Fruit fly (Drosophila melanogaster): Measurements from ENCODE around the gene CG1309.
A peak's percentile ranks its signal among the peaks of the same experiment; 100 is the strongest.

CG1309 gene

DNA sequence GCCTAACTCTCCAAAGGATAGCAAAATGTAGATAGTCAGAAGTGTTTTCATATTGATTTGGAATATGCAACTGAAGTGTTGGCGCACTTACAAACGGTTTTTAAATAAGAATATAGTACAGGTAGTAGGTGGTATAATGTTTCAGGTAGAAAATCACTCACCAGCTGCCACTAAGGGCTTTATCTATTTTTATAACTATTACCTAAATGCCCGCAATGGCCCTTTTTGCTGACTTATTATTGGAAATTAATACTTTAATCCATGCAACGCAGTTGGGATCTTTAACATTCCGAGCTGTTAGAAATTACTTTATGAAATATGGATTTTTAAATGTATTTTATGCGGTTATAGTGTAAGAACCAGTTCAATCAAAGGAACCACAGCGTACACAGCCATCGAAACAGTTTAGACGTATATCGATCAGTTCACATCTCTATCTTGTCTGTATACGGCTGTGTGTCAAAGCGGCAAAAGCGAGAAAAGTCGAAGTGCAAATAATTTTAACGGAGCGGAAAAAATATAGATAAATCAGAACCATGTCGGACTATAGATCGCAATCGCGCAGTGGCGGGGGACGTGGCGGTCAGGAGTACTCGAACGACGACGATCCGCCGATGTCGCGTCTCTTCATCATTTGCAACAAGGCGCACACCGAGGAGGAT is 24.3 kb downstream of the CG1309 start, which contains the start of the genes srw and CG1316:
Gene srw (minus strand): TSS at position 51 of the 662 bp plus-strand sequence.
Gene CG1316 (plus strand): TSS at position 424 of the 662 bp plus-strand sequence.
- TF ChIP-seq CG12768 (GFP tag; optimal IDR thresholded peaks at IDR 0.05) (peak; percentile 32), kay (GFP tag; ENCODE audit: borderline replicate concordance) (no peak), ovo (GFP tag; optimal IDR thresholded peaks at IDR 0.05) (no peak), Mnt (GFP tag; optimal IDR thresholded peaks at IDR 0.05) (peak; percentile 41), bab1 (GFP tag; optimal IDR thresholded peaks at IDR 0.05) (peak; percentile 53)

DNA sequence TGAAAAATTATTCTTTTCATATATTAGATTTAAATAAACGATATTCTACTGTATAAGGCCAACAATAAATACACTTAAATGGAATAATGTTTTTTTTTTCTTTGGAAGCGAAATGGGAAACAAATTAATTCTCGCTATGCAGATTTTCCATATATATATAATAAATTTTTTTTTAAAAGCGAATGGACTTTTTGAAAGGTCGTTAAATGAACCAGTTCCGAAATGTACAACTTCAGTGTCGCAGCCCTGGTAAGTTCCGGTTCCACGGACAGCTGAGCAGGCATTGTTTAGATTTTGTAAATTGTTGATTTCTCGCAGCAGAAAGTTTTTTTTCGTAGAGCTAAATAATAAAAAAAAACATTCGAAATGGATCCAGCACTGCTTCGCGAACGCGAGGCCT is 27.6 kb downstream of the CG1309 start, which contains the start of gene TfIIEbeta:
Gene TfIIEbeta (plus strand): TSS at position 255 of the 400 bp plus-strand sequence.
- TF ChIP-seq CG7045 (GFP tag; optimal IDR thresholded peaks at IDR 0.05) (no peak), Mnt (GFP tag; optimal IDR thresholded peaks at IDR 0.05) (no peak), CG11617 (GFP tag; optimal IDR thresholded peaks at IDR 0.05) (no peak), pad (GFP tag; optimal IDR thresholded peaks at IDR 0.05) (no peak), bab1 (GFP tag; optimal IDR thresholded peaks at IDR 0.05) (peak; percentile 14), CG1620 (GFP tag; optimal IDR thresholded peaks at IDR 0.05) (no peak), Clk (GFP tag; optimal IDR thresholded peaks at IDR 0.05) (no peak), CG14711 (tag; optimal IDR thresholded peaks at IDR 0.05) (peak; percentile 17), tj (GFP tag; optimal IDR thresholded peaks at IDR 0.05) (peak; percentile 38), toe (GFP tag; optimal IDR thresholded peaks at IDR 0.05) (no peak), kay (GFP tag; ENCODE audit: borderline replicate concordance) (no peak)

dm6 chr3L:4288591-4289056 is 29.4 kb downstream of the CG1309 start, which contains the start of gene Hexo1:
TSS of gene Hexo1 (plus strand) at chr3L:4288641.
- peak; percentile 54 for TF ChIP-seq CG14711 (tag; optimal IDR thresholded peaks at IDR 0.05)
- TF ChIP-seq Hr96 (GFP tag; optimal IDR thresholded peaks at IDR 0.05) = no peak
- TF ChIP-seq CG12768 (GFP tag; optimal IDR thresholded peaks at IDR 0.05) = peak; percentile 68
- TF ChIP-seq CG7101 (tag; optimal IDR thresholded peaks at IDR 0.05) = peak; percentile 41
- peak; percentile 76 for TF ChIP-seq cic (GFP tag; optimal IDR thresholded peaks at IDR 0.05)
- peak; percentile 73 for TF ChIP-seq CG33017 (tag; optimal IDR thresholded peaks at IDR 0.05)
- no peak for TF ChIP-seq tj (GFP tag; optimal IDR thresholded peaks at IDR 0.05)
- no peak for TF ChIP-seq pad (GFP tag; optimal IDR thresholded peaks at IDR 0.05)
- no peak for TF ChIP-seq kay (GFP tag; ENCODE audit: borderline replicate concordance)
- TF ChIP-seq toe (GFP tag; optimal IDR thresholded peaks at IDR 0.05) = no peak
- TF ChIP-seq CG11617 (GFP tag; optimal IDR thresholded peaks at IDR 0.05) = peak; percentile 55
- TF ChIP-seq cnc (optimal IDR thresholded peaks at IDR 0.05) = no peak
- no peak for TF ChIP-seq CG1620 (GFP tag; optimal IDR thresholded peaks at IDR 0.05)
- no peak for TF ChIP-seq Clk (GFP tag; optimal IDR thresholded peaks at IDR 0.05)
- TF ChIP-seq Crg-1 (GFP tag; optimal IDR thresholded peaks at IDR 0.05) = no peak
- no peak for TF ChIP-seq ovo (GFP tag; optimal IDR thresholded peaks at IDR 0.05)
- TF ChIP-seq CG5204 (GFP tag; optimal IDR thresholded peaks at IDR 0.05) = no peak
- TF ChIP-seq Mnt (GFP tag; optimal IDR thresholded peaks at IDR 0.05) = peak; percentile 6
- no peak for TF ChIP-seq CG7045 (GFP tag; optimal IDR thresholded peaks at IDR 0.05)
- no peak for TF ChIP-seq bab1 (GFP tag; optimal IDR thresholded peaks at IDR 0.05)

- TF ChIP-seq CG7101 (tag; optimal IDR thresholded peaks at IDR 0.05) (peak; percentile 8), Mnt (GFP tag; optimal IDR thresholded peaks at IDR 0.05) (peak; percentile 73), Crg-1 (GFP tag; optimal IDR thresholded peaks at IDR 0.05) (no peak), CG14711 (tag; optimal IDR thresholded peaks at IDR 0.05) (peak; percentile 100), toe (GFP tag; optimal IDR thresholded peaks at IDR 0.05) (no peak), kay (GFP tag; ENCODE audit: borderline replicate concordance) (no peak), CG1620 (GFP tag; optimal IDR thresholded peaks at IDR 0.05) (peak; percentile 24), cic (GFP tag; optimal IDR thresholded peaks at IDR 0.05) (no peak), tj (GFP tag; optimal IDR thresholded peaks at IDR 0.05) (peak; percentile 17), pad (GFP tag; optimal IDR thresholded peaks at IDR 0.05) (peak; percentile 4), bab1 (GFP tag; optimal IDR thresholded peaks at IDR 0.05) (peak; percentile 12)
These were observed 33.0 kb downstream of the CG1309 start, which contains the start of the genes CG15012 and Fdx2 for dm6 chr3L:4292120-4292697. TSS of gene CG15012 (minus strand) at chr3L:4292246. TSS of gene Fdx2 (plus strand) at chr3L:4292482.

DNA sequence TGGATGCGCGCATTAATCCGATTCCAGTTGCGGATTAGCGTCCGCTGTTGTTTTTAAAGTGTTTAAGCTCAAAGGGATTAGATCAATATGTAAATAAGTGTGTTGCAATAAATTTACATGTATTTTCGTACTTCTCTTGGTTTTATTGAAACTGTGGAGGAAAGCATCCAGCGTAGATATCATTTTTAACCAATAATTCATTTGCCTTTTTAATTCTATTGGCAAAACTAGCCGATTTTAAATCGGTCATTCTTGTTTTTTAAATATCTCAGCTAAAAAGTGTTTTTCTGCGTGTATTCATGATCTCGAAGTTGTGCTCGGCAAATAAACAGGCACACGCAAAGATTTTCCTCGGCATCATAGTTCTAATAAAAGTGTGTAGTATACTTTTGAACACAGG is 34.1 kb downstream of the CG1309 start:
- no peak for TF ChIP-seq CG12768 (GFP tag; optimal IDR thresholded peaks at IDR 0.05)
- TF ChIP-seq CG7045 (GFP tag; optimal IDR thresholded peaks at IDR 0.05) = no peak
- TF ChIP-seq Crg-1 (GFP tag; optimal IDR thresholded peaks at IDR 0.05) = no peak

dm6 chr3L:4293711-4294110 is 34.5 kb downstream of the CG1309 start:
- peak; percentile 39 for TF ChIP-seq cic (GFP tag; optimal IDR thresholded peaks at IDR 0.05)
- peak; percentile 26 for TF ChIP-seq CG7101 (tag; optimal IDR thresholded peaks at IDR 0.05)
- no peak for TF ChIP-seq CG12768 (GFP tag; optimal IDR thresholded peaks at IDR 0.05)
- peak; percentile 10 for TF ChIP-seq CG11617 (GFP tag; optimal IDR thresholded peaks at IDR 0.05)
- peak; percentile 54 for TF ChIP-seq CG33017 (tag; optimal IDR thresholded peaks at IDR 0.05)

dm6 chr3L:4296760-4297159 is 37.5 kb downstream of the CG1309 start:
- TF ChIP-seq pad (GFP tag; optimal IDR thresholded peaks at IDR 0.05) = no peak
- no peak for TF ChIP-seq Clk (GFP tag; optimal IDR thresholded peaks at IDR 0.05)
- TF ChIP-seq ovo (GFP tag; optimal IDR thresholded peaks at IDR 0.05) = no peak
- TF ChIP-seq CG1620 (GFP tag; optimal IDR thresholded peaks at IDR 0.05) = no peak
- TF ChIP-seq CG5204 (GFP tag; optimal IDR thresholded peaks at IDR 0.05) = no peak
- no peak for TF ChIP-seq cic (GFP tag; optimal IDR thresholded peaks at IDR 0.05)
- no peak for TF ChIP-seq cnc (optimal IDR thresholded peaks at IDR 0.05)
- no peak for TF ChIP-seq Mnt (GFP tag; optimal IDR thresholded peaks at IDR 0.05)
- TF ChIP-seq CG7101 (tag; optimal IDR thresholded peaks at IDR 0.05) = no peak
- TF ChIP-seq CG33017 (tag; optimal IDR thresholded peaks at IDR 0.05) = no peak
- TF ChIP-seq CG11617 (GFP tag; optimal IDR thresholded peaks at IDR 0.05) = no peak
- no peak for TF ChIP-seq Crg-1 (GFP tag; optimal IDR thresholded peaks at IDR 0.05)
- no peak for TF ChIP-seq bab1 (GFP tag; optimal IDR thresholded peaks at IDR 0.05)
- TF ChIP-seq CG7045 (GFP tag; optimal IDR thresholded peaks at IDR 0.05) = no peak
- TF ChIP-seq tj (GFP tag; optimal IDR thresholded peaks at IDR 0.05) = no peak
- TF ChIP-seq CG14711 (tag; optimal IDR thresholded peaks at IDR 0.05) = no peak
- no peak for TF ChIP-seq Hr96 (GFP tag; optimal IDR thresholded peaks at IDR 0.05)
- no peak for TF ChIP-seq toe (GFP tag; optimal IDR thresholded peaks at IDR 0.05)

All from whole organism, adult.